Fruit fly (Drosophila melanogaster): ENCODE data around the gene Tango14.
A peak's percentile ranks its signal among the peaks of the same experiment; 100 is the strongest.

Tango14 gene

DNA sequence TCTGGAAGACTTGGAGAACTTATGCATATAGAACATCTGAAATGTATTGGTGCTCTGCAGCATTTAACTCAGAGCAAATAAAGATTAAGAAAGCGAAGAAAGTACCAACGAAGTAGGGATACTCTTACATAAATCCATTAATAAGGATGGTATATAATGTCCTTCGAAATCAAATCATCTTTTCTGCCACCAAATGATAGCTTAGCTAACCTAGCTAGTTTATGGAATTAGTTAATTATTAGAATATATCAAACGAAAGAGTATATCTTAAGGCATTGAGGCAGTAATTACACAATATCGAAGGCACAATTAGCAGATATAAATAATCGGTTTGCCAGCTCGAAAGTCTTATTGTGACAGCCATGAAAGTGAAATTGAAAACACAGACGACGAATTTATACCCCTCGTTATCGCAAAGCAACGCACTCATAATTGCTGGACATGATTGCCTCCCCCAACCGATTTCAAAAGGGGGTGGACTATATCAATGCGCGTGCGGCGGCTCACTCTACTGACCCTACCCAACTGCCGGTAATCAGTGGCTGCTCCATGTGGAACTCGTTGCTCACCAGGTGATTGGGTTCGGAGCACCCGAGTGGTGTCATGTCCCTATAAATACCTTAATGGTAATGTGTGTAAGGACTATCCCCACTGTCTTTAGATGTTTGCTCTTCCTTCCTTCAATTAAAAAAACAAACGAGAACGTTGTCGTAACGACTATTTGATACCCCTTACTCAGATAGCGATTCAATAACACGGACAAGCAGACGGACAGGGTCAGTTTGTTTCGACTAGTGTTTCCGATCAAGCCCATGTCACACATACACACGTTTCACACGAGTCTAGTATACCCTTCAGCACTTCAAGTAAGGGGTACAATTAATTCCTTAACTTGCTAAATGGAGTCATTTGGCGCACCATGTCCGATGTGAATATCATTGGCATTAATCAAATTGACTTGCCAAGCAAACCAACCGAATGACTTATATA lies 13.8 kb upstream of the Tango14 start (continued):
- TF ChIP-seq wor (GFP tag; IDR thresholded peaks at IDR 0.05) (no peak), Sox102F (GFP tag; optimal IDR thresholded peaks at IDR 0.05) (peak; percentile 79), phol (tag; optimal IDR thresholded peaks at IDR 0.05) (peak; percentile 72), E2f1 (GFP tag; IDR thresholded peaks at IDR 0.05) (no peak; the same call in 1 of the 2 replicates), kah (GFP tag; optimal IDR thresholded peaks at IDR 0.05) (peak; percentile 2), CG2129 (GFP tag; IDR thresholded peaks at IDR 0.05; ENCODE audit: partially characterized antibody) (no peak), Ada2b (GFP tag; IDR thresholded peaks at IDR 0.05) (0 out of 2 replicates have a peak, but pooled peaks have one; percentile 38), CG10147 (GFP tag; optimal IDR thresholded peaks at IDR 0.05) (peak; percentile 57), zen2 (GFP tag; IDR thresholded peaks at IDR 0.05; ENCODE audit: partially characterized antibody) (no peak), Stat92E (GFP tag; optimal IDR thresholded peaks at IDR 0.05) (no peak), nerfin-1 (tag; optimal IDR thresholded peaks at IDR 0.05) (peak; percentile 11), CG18011 (GFP tag; optimal IDR thresholded peaks at IDR 0.05) (no peak), CG9817 (tag; optimal IDR thresholded peaks at IDR 0.05) (peak; percentile 54), dan (GFP tag; IDR thresholded peaks at IDR 0.05) (no peak), tna (GFP tag; IDR thresholded peaks at IDR 0.05; ENCODE audit: partially characterized antibody) (no peak), tap (tag; optimal IDR thresholded peaks at IDR 0.05) (peak; percentile 62), CG13424 (tag; optimal IDR thresholded peaks at IDR 0.05) (peak; percentile 62), CG13296 (GFP tag; optimal IDR thresholded peaks at IDR 0.05) (peak; percentile 42), nom (GFP tag; optimal IDR thresholded peaks at IDR 0.05) (no peak), CG12236 (GFP tag; optimal IDR thresholded peaks at IDR 0.05) (no peak), zen (tag; optimal IDR thresholded peaks at IDR 0.05) (peak; percentile 5), fd3F (GFP tag; optimal IDR thresholded peaks at IDR 0.05) (peak; percentile 17), Trl (optimal IDR thresholded peaks at IDR 0.05) (no peak), Trl (GFP tag; optimal IDR thresholded peaks at IDR 0.05) (no peak), ftz-f1 (GFP tag; optimal IDR thresholded peaks at IDR 0.05) (no peak), Dip3 (GFP tag; optimal IDR thresholded peaks at IDR 0.05) (peak; percentile 48), NC2β (GFP tag; optimal IDR thresholded peaks at IDR 0.05) (peak; percentile 8), Sry-β (GFP tag; optimal IDR thresholded peaks at IDR 0.05) (no peak), CG16813 (GFP tag; IDR thresholded peaks at IDR 0.05; ENCODE audit: partially characterized antibody) (no peak), row (GFP tag; IDR thresholded peaks at IDR 0.05) (peak; percentile 63), dati (GFP tag; IDR thresholded peaks at IDR 0.05) (no peak), Fer1 (GFP tag; optimal IDR thresholded peaks at IDR 0.05) (peak; percentile 47), Hand (GFP tag; optimal IDR thresholded peaks at IDR 0.05) (no peak), CG7357 (GFP tag; IDR thresholded peaks at IDR 0.05) (peak; percentile 37; the same call in 1 of the 3 replicates), CG13775 (GFP tag; optimal IDR thresholded peaks at IDR 0.05) (no peak), CG15011 (GFP tag; optimal IDR thresholded peaks at IDR 0.05) (no peak), nmo (GFP tag; optimal IDR thresholded peaks at IDR 0.05) (peak; percentile 78), z (GFP tag; IDR thresholded peaks at IDR 0.05) (no peak), CG7271 (tag; optimal IDR thresholded peaks at IDR 0.05) (no peak), CG8089 (GFP tag; optimal IDR thresholded peaks at IDR 0.05) (no peak), Sry-δ (GFP tag; optimal IDR thresholded peaks at IDR 0.05) (no peak), dimm (GFP tag; IDR thresholded peaks at IDR 0.05) (no peak), fu2 (GFP tag; optimal IDR thresholded peaks at IDR 0.05) (no peak), gcm2 (GFP tag; optimal IDR thresholded peaks at IDR 0.05) (no peak), CG4360 (GFP tag; IDR thresholded peaks at IDR 0.05) (no peak), Asciz (GFP tag; optimal IDR thresholded peaks at IDR 0.05) (no peak), Ets97D (GFP tag; optimal IDR thresholded peaks at IDR 0.05) (no peak), CG12299 (tag; optimal IDR thresholded peaks at IDR 0.05) (no peak)
